Fruit fly (Drosophila melanogaster) whole organism, prepupa: ENCODE data around the gene cv.

ENCODE experiments used
- Blimp-1 ChIP-seq: fragments of 200-800 bp; sonication (Bioruptor generic); optimal IDR thresholded peaks from 3 replicates; lab custom pipeline; 2017; ENCODE audit warnings: missing biosample characterization, missing genetic modification characterization, mild to moderate bottlenecking, moderate library complexity, missing genetic modification reagents
- CG10631 ChIP-seq: fragments of 200-800 bp; sonication (Bioruptor generic); optimal IDR thresholded peaks from 2 replicates; lab custom pipeline; 2016; ENCODE audit warnings: missing biosample characterization, missing genetic modification characterization
- CG31627 ChIP-seq: fragments of 200-800 bp; sonication (Bioruptor generic); optimal IDR thresholded peaks from 3 replicates; lab custom pipeline; 2016; ENCODE audit warnings: missing biosample characterization, missing genetic modification characterization
- CG6792 ChIP-seq: fragments of 200-800 bp; sonication (Bioruptor generic); optimal IDR thresholded peaks from 3 replicates; lab custom pipeline; 2016; ENCODE audit warnings: missing biosample characterization, missing genetic modification characterization
- Gug ChIP-seq: fragments of 200-800 bp; sonication (Bioruptor generic); IDR thresholded peaks from 2 replicates; pipeline ENCODE4 v1.3.6; 2022; ENCODE audit warnings: missing biosample characterization, missing genetic modification characterization
- Hr4 ChIP-seq: fragments of 200-800 bp; sonication (Bioruptor generic); optimal IDR thresholded peaks from 3 replicates; lab custom pipeline; 2016; ENCODE audit warnings: missing biosample characterization, missing genetic modification characterization
- lz ChIP-seq: fragments of 200-800 bp; sonication (Bioruptor generic); optimal IDR thresholded peaks from 3 replicates; lab custom pipeline; 2016; ENCODE audit warnings: missing biosample characterization, missing genetic modification characterization

DNA sequence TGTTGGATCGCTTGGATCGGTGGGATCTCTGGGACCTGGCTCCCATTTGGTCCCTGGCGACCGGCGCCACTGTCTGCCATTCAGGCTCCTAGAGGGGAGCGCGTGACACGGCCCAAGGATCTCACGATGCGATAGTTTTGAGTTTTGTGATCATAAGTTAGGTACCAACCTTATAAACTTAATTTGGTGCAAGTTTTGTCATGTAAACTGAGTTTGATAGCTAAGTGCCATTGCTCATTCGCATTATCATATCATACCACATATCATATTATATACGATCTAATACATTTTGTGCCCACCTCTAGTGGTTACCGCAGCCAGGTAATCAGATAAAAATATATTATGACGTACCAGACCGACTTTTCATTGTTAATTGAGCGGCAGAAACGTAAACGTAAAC lies 6.2 kb downstream of the cv start:
- no peak for TF ChIP-seq CG31627
- TF ChIP-seq CG10631 (GFP tag; lab: Kevin White, UChicago), result no peak
- no peak for TF ChIP-seq lz (GFP tag; lab: Kevin White, UChicago)
- TF ChIP-seq CG6792 (GFP tag; lab: Kevin White, UChicago), result no peak
- TF ChIP-seq Gug (GFP tag; lab: Robert Waterston, UW), result no peak; the same call in 1 of the 2 replicates
- TF ChIP-seq Hr4 (GFP tag; lab: Kevin White, UChicago), result no peak
- no peak for TF ChIP-seq Blimp-1 (GFP tag; lab: Kevin White, UChicago)
